Fruit fly (Drosophila melanogaster) whole organism, embryonic: ENCODE measurements around the gene PH4alphaEFB.

Source experiments
- Ada2b ChIP-seq: fragments of 200-800 bp; sonication (Bioruptor generic); IDR thresholded peaks from 2 replicates; pipeline ENCODE4 v1.3.6; 2022; ENCODE audit warnings: missing biosample characterization, missing genetic modification characterization
- Aef1 ChIP-seq: fragments of 200-800 bp; sonication (Bioruptor generic); IDR thresholded peaks from 3 replicates; pipeline ENCODE4 v1.3.6; 2022; ENCODE audit warnings: missing biosample characterization, missing genetic modification characterization
- CG10565 ChIP-seq: fragments of 200-800 bp; sonication (Bioruptor generic); optimal IDR thresholded peaks from 3 replicates; lab custom pipeline; 2016; ENCODE audit warnings: missing biosample characterization, mild to moderate bottlenecking, missing genetic modification characterization
- CG11696 ChIP-seq: fragments of 200-800 bp; sonication (Bioruptor generic); IDR thresholded peaks from 2 replicates; pipeline ENCODE4 v1.3.6; 2022; ENCODE audit warnings: missing biosample characterization, missing genetic modification characterization
- CG1602 ChIP-seq: fragments of 200-800 bp; sonication (Bioruptor generic); optimal IDR thresholded peaks from 3 replicates; lab custom pipeline; 2016; ENCODE audit warnings: missing biosample characterization, missing genetic modification characterization
- CG16863 ChIP-seq: fragments of 200-800 bp; sonication (Bioruptor generic); optimal IDR thresholded peaks from 3 replicates; lab custom pipeline; 2016; ENCODE audit warnings: missing biosample characterization, missing genetic modification characterization
- CG18476 ChIP-seq: fragments of 200-800 bp; sonication (Bioruptor generic); optimal IDR thresholded peaks from 2 replicates; lab custom pipeline; 2016; ENCODE audit warnings: missing biosample characterization, mild to moderate bottlenecking, missing genetic modification characterization
- CG18599 ChIP-seq: fragments of 200-800 bp; sonication (Bioruptor generic); optimal IDR thresholded peaks from 3 replicates; lab custom pipeline; 2017; ENCODE audit warnings: missing biosample characterization, missing genetic modification characterization, mild to moderate bottlenecking, moderate library complexity, missing genetic modification reagents
- CG2120 ChIP-seq: fragments of 200-800 bp; sonication (Bioruptor generic); optimal IDR thresholded peaks from 3 replicates; lab custom pipeline; 2016; ENCODE audit warnings: missing biosample characterization, missing genetic modification characterization
- CG32772 ChIP-seq: fragments of 200-800 bp; sonication (Bioruptor generic); IDR thresholded peaks from 2 replicates; pipeline ENCODE4 v1.3.6; 2022; ENCODE audit warnings: missing biosample characterization, missing genetic modification characterization
- CG33557 ChIP-seq: fragments of 200-800 bp; sonication (Bioruptor generic); optimal IDR thresholded peaks from 2 replicates; lab custom pipeline; 2019; ENCODE audit warnings: missing biosample characterization, mild to moderate bottlenecking, missing genetic modification characterization, moderate library complexity
- CG42726 ChIP-seq: fragments of 200-800 bp; sonication (Bioruptor generic); IDR thresholded peaks from 2 replicates; pipeline ENCODE4 v1.3.6; 2022; ENCODE audit warnings: missing biosample characterization, missing genetic modification characterization; ENCODE audit not compliant: partially characterized antibody
- CG43689 ChIP-seq: fragments of 200-800 bp; sonication (Bioruptor generic); IDR thresholded peaks from 2 replicates; pipeline ENCODE4 v1.3.6; 2022; ENCODE audit warnings: missing biosample characterization, missing genetic modification characterization
- CG6175 ChIP-seq: fragments of 200-800 bp; sonication (Bioruptor generic); IDR thresholded peaks from 3 replicates; pipeline ENCODE4 v1.3.6; 2022; ENCODE audit warnings: missing biosample characterization, missing genetic modification characterization
- CG7928 ChIP-seq: fragments of 200-800 bp; sonication (Bioruptor generic); optimal IDR thresholded peaks from 2 replicates; lab custom pipeline; 2017; ENCODE audit warnings: missing biosample characterization, mild to moderate bottlenecking, missing genetic modification characterization
- CTCF ChIP-seq: fragments of 200-800 bp; sonication (Bioruptor generic); optimal IDR thresholded peaks from 2 replicates; lab custom pipeline; 2017; ENCODE audit warnings: missing biosample characterization, mild to moderate bottlenecking, missing genetic modification characterization, moderate library complexity
- Camta ChIP-seq: fragments of 200-800 bp; sonication (Bioruptor generic); optimal IDR thresholded peaks from 2 replicates; lab custom pipeline; 2016; ENCODE audit warnings: missing biosample characterization, missing genetic modification characterization
- Drgx ChIP-seq: fragments of 200-800 bp; sonication (Bioruptor generic); IDR thresholded peaks from 2 replicates; pipeline ENCODE4 v1.3.6; 2022; ENCODE audit warnings: missing biosample characterization, missing genetic modification characterization
- E2f1 ChIP-seq: fragments of 200-800 bp; sonication (Bioruptor generic); IDR thresholded peaks from 2 replicates; pipeline ENCODE4 v1.3.6; 2022; ENCODE audit warnings: missing biosample characterization, missing genetic modification characterization
- Elba2 ChIP-seq: fragments of 200-800 bp; sonication (Bioruptor generic); optimal IDR thresholded peaks from 3 replicates; lab custom pipeline; 2016; ENCODE audit warnings: missing biosample characterization, missing genetic modification characterization
- Ets65A ChIP-seq: fragments of 200-800 bp; sonication (Bioruptor generic); peaks from one replicate; lab custom pipeline; 2016; ENCODE audit warnings: missing biosample characterization, missing genetic modification characterization
- Fer1 ChIP-seq: fragments of 200-800 bp; sonication (Bioruptor generic); optimal IDR thresholded peaks from 2 replicates; lab custom pipeline; 2017; ENCODE audit warnings: missing biosample characterization, mild to moderate bottlenecking, missing genetic modification characterization
- H15 ChIP-seq: fragments of 200-800 bp; sonication (Bioruptor generic); IDR thresholded peaks from 3 replicates; pipeline ENCODE4 v1.3.6; 2022; ENCODE audit warnings: missing biosample characterization, missing genetic modification characterization
- Hr3 ChIP-seq: fragments of 200-800 bp; sonication (Bioruptor generic); optimal IDR thresholded peaks from 3 replicates; lab custom pipeline; 2016; ENCODE audit warnings: missing biosample characterization, missing genetic modification characterization
- Hr39 ChIP-seq: fragments of >200 bp; optimal IDR thresholded peaks from 2 replicates; lab custom pipeline; 2017
- Med ChIP-seq: fragments of 200-800 bp; sonication (Bioruptor generic); peaks from one replicate; lab custom pipeline; 2016; ENCODE audit warnings: missing biosample characterization, missing genetic modification characterization, mild to moderate bottlenecking, inconsistent platforms, moderate library complexity
- Mes4 ChIP-seq: fragments of 200-800 bp; sonication (Bioruptor generic); optimal IDR thresholded peaks from 2 replicates; lab custom pipeline; 2016; ENCODE audit warnings: missing biosample characterization, missing genetic modification characterization
- Mrtf ChIP-seq: fragments of 200-800 bp; sonication (Bioruptor generic); IDR thresholded peaks from 3 replicates; pipeline ENCODE4 v1.3.6; 2022; ENCODE audit warnings: missing biosample characterization, missing genetic modification characterization
- Ptx1 ChIP-seq: fragments of 200-800 bp; sonication (Bioruptor generic); IDR thresholded peaks from 2 replicates; pipeline ENCODE4 v1.3.6; 2022; ENCODE audit warnings: missing biosample characterization, missing genetic modification characterization
- Stat92E ChIP-seq, 3 experiments: fragments of >200 bp in 2 of 3; fragments of 200-800 bp in 1 of 3; sonication (Bioruptor generic) in 1 of 3; optimal IDR thresholded peaks; 2 replicates each; lab custom pipeline; 2017 to 2019; ENCODE audit warnings: missing biosample characterization in 3 of 3, missing genetic modification characterization in 3 of 3, mild to moderate bottlenecking in 1 of 3, moderate library complexity in 1 of 3
- Taf1 ChIP-seq: fragments of 200-800 bp; sonication (Bioruptor generic); IDR thresholded peaks from 2 replicates; pipeline ENCODE4 v1.3.6; 2022; ENCODE audit warnings: missing biosample characterization, missing genetic modification characterization
- Trl ChIP-seq, 3 experiments: fragments of >200 bp in 2 of 3; fragments of 200-800 bp in 1 of 3; sonication (Bioruptor generic) in 1 of 3; optimal IDR thresholded peaks; 2 replicates in 1 of 3; 3 replicates in 2 of 3; lab custom pipeline; 2016 to 2017; ENCODE audit warnings: missing biosample characterization in 1 of 3, missing genetic modification characterization in 1 of 3
- bab2 ChIP-seq: fragments of 200-800 bp; sonication (Bioruptor generic); optimal IDR thresholded peaks from 2 replicates; lab custom pipeline; 2016; ENCODE audit warnings: missing biosample characterization, missing genetic modification characterization
- chm ChIP-seq: fragments of 200-800 bp; sonication (Bioruptor generic); IDR thresholded peaks from 2 replicates; pipeline ENCODE4 v1.3.6; 2022; ENCODE audit warnings: missing biosample characterization, missing genetic modification characterization
- ci ChIP-seq: fragments of 200-800 bp; sonication (Bioruptor generic); IDR thresholded peaks from 3 replicates; pipeline ENCODE4 v1.3.6; 2022; ENCODE audit warnings: missing biosample characterization, missing genetic modification characterization
- dan ChIP-seq: fragments of 200-800 bp; sonication (Bioruptor generic); IDR thresholded peaks from 2 replicates; pipeline ENCODE4 v1.3.6; 2022; ENCODE audit warnings: missing biosample characterization, missing genetic modification characterization
- fd102C ChIP-seq: fragments of 200-800 bp; sonication (Bioruptor generic); optimal IDR thresholded peaks from 2 replicates; lab custom pipeline; 2018; ENCODE audit warnings: missing biosample characterization, mild to moderate bottlenecking, missing genetic modification characterization, moderate library complexity
- gcm2 ChIP-seq: fragments of 200-800 bp; sonication (Bioruptor generic); optimal IDR thresholded peaks from 2 replicates; lab custom pipeline; 2016; ENCODE audit warnings: missing biosample characterization, missing genetic modification characterization
- gem ChIP-seq: fragments of 200-800 bp; sonication (Bioruptor generic); optimal IDR thresholded peaks from 2 replicates; lab custom pipeline; 2019; ENCODE audit warnings: missing biosample characterization, mild to moderate bottlenecking, missing genetic modification characterization, moderate library complexity
- gsb-n ChIP-seq: fragments of 200-800 bp; sonication (Bioruptor generic); optimal IDR thresholded peaks from 3 replicates; lab custom pipeline; 2018; ENCODE audit warnings: missing biosample characterization, mild to moderate bottlenecking, missing genetic modification characterization
- her ChIP-seq: fragments of 200-800 bp; sonication (Bioruptor generic); optimal IDR thresholded peaks from 2 replicates; lab custom pipeline; 2016; ENCODE audit warnings: missing biosample characterization, missing genetic modification characterization
- knrl ChIP-seq: fragments of 200-800 bp; sonication (Bioruptor generic); IDR thresholded peaks from 3 replicates; pipeline ENCODE4 v1.3.6; 2022; ENCODE audit warnings: missing biosample characterization, missing genetic modification characterization; ENCODE audit not compliant: partially characterized antibody
- salm ChIP-seq: fragments of 200-800 bp; sonication (Bioruptor generic); optimal IDR thresholded peaks from 2 replicates; lab custom pipeline; 2018; ENCODE audit warnings: missing biosample characterization, mild to moderate bottlenecking, missing genetic modification characterization
- sc ChIP-seq, 3 experiments: fragments of >200 bp in 2 of 3; fragments of 200-800 bp in 1 of 3; sonication (Bioruptor generic) in 1 of 3; optimal IDR thresholded peaks; 2 replicates in 2 of 3; 3 replicates in 1 of 3; lab custom pipeline; 2017; ENCODE audit warnings: mild to moderate bottlenecking in 1 of 3, missing biosample characterization in 1 of 3, missing genetic modification characterization in 1 of 3, missing genetic modification reagents in 1 of 3
- scrt ChIP-seq: fragments of 200-800 bp; sonication (Bioruptor generic); optimal IDR thresholded peaks from 2 replicates; lab custom pipeline; 2018; ENCODE audit warnings: missing biosample characterization, mild to moderate bottlenecking, missing genetic modification characterization, moderate library complexity
- sisA ChIP-seq: fragments of 200-800 bp; sonication (Bioruptor generic); IDR thresholded peaks from 2 replicates; pipeline ENCODE4 v1.3.6; 2022; ENCODE audit warnings: missing biosample characterization, missing genetic modification characterization
- slbo ChIP-seq: fragments of 200-800 bp; sonication (Bioruptor generic); IDR thresholded peaks from 2 replicates; pipeline ENCODE4 v1.3.6; 2022; ENCODE audit warnings: missing biosample characterization, missing genetic modification characterization
- ttk ChIP-seq: fragments of 200-800 bp; sonication (Bioruptor generic); IDR thresholded peaks from 2 replicates; pipeline ENCODE4 v2.1.2; 2022; ENCODE audit warnings: missing biosample characterization, missing genetic modification characterization
- unpg ChIP-seq: fragments of 200-800 bp; sonication (Bioruptor generic); optimal IDR thresholded peaks from 3 replicates; lab custom pipeline; 2018; ENCODE audit warnings: missing biosample characterization, mild to moderate bottlenecking, missing genetic modification characterization, moderate library complexity
- usp ChIP-seq: fragments of >200 bp; optimal IDR thresholded peaks from 2 replicates; lab custom pipeline; 2017; ENCODE audit warnings: missing biosample characterization, missing genetic modification characterization

The PH4alphaEFB gene

DNA sequence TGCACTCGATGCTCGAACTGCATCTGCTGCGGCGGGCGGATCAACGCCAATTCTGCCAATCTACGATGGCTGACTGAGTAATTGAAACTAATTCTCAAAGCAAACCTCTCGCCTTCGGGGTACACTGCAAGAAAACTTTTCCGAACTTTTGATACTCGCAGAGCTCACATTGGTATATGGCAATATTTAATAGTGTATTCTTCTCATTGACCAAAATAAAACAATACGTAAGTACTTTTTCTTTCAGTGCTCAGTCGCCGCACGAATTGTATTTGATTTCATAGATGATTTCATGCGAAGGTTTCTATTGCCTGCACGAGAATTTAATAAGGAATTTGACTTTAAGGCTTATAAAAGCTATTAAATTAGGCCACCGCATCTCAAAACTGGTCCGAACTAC, 59.8 kb downstream of the PH4alphaEFB start:
- TF ChIP-seq ttk (GFP tag; lab: Robert Waterston, UW) (no peak), Med (peak; percentile 63), Taf1 (no peak), Aef1 (GFP tag; lab: Robert Waterston, UW) (peak; percentile 12; the same call in 1 of the 3 replicates), scrt (GFP tag; lab: Kevin White, UChicago) (no peak), salm (tag; lab: Kevin White, UChicago) (no peak), chm (GFP tag; lab: Robert Waterston, UW) (no peak), sisA (GFP tag; lab: Robert Waterston, UW) (0 out of 2 replicates have a peak, but pooled peaks have one; percentile 3), Drgx (GFP tag; lab: Robert Waterston, UW) (peak; percentile 26; the same call in 1 of the 2 replicates), H15 (GFP tag; lab: Robert Waterston, UW) (no peak), CG43689 (GFP tag; lab: Robert Waterston, UW) (no peak), Ada2b (GFP tag; lab: Robert Waterston, UW) (0 out of 2 replicates have a peak, but pooled peaks have one; percentile 21), CG10565 (GFP tag; lab: Kevin White, UChicago) (no peak), Ets65A (peak; percentile 56), CG33557 (no peak), Stat92E (GFP tag; optimal IDR thresholded peaks at IDR 0.05; lab: Kevin White, UChicago) (no peak)

dm6 chr3R:30526799-30527465, 61.1 kb downstream of the PH4alphaEFB start, which contains the start of gene jdp:
Gene jdp (minus strand): TSS chr3R:30527037.
- TF ChIP-seq Trl (optimal IDR thresholded peaks at IDR 0.05; lab: Kevin White, UChicago) (peak; percentile 15 to 24), Trl (GFP tag; optimal IDR thresholded peaks at IDR 0.05; lab: Kevin White, UChicago) (no peak), Camta (GFP tag; lab: Kevin White, UChicago) (no peak), bab2 (GFP tag; lab: Kevin White, UChicago) (no peak), unpg (GFP tag; lab: Kevin White, UChicago) (no peak), CG2120 (GFP tag; lab: Kevin White, UChicago) (no peak), Ptx1 (GFP tag; lab: Robert Waterston, UW) (no peak), gsb-n (no peak), Mes4 (no peak), slbo (no peak), sc (optimal IDR thresholded peaks at IDR 0.05; lab: Kevin White, UChicago) (no peak), sc (GFP tag; optimal IDR thresholded peaks at IDR 0.05; lab: Kevin White, UChicago) (no peak), CG16863 (GFP tag; lab: Kevin White, UChicago) (no peak), CG6175 (GFP tag; lab: Robert Waterston, UW) (0 out of 3 replicates have a peak, but pooled peaks have one; percentile 7), CG10565 (GFP tag; lab: Kevin White, UChicago) (no peak), CG32772 (GFP tag; lab: Robert Waterston, UW) (no peak), CG11696 (GFP tag; lab: Robert Waterston, UW) (no peak), Taf1 (no peak), CG42726 (GFP tag; lab: Robert Waterston, UW) (0 out of 2 replicates have a peak, but pooled peaks have one; percentile 50), CG18599 (no peak), Mrtf (no peak), CG1602 (GFP tag; lab: Kevin White, UChicago) (no peak), knrl (GFP tag; lab: Robert Waterston, UW) (no peak), CG7928 (GFP tag; lab: Kevin White, UChicago) (no peak), Fer1 (GFP tag; lab: Kevin White, UChicago) (no peak), gcm2 (GFP tag; lab: Kevin White, UChicago) (no peak), her (no peak), ci (GFP tag; lab: Robert Waterston, UW) (peak; percentile 25; the same call in 1 of the 3 replicates), E2f1 (GFP tag; lab: Robert Waterston, UW) (no peak), Elba2 (GFP tag; lab: Kevin White, UChicago) (no peak), Hr3 (GFP tag; lab: Kevin White, UChicago) (no peak), dan (GFP tag; lab: Robert Waterston, UW) (no peak), Hr39 (lab: Kevin White, UChicago) (no peak), fd102C (GFP tag; lab: Kevin White, UChicago) (no peak), gem (tag; lab: Kevin White, UChicago) (no peak), usp (no peak), CG18476 (GFP tag; lab: Kevin White, UChicago) (no peak), CTCF (GFP tag; lab: Kevin White, UChicago) (peak; percentile 15)
